Worm (Caenorhabditis elegans): Measurements from ENCODE around the gene Y43F8B.20.

DNA sequence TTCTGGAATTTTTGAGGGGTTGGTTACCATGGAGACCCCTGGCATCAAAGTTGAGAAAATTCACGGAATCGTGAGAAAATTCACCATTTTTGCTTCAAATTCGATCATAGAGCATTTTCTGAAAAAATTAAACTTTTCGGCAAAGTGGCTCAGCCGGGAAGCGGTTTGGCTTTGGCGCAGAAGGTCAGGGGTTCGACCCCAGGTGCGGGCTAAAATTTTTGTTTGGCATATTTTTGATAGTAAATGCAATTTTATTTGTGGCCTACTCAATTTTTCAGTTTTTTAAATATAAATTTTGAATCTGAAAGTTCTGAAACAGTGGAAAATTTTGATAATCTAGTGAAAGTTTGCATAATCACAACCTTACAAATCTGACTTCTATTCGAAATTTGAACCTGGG is 49.5 kb upstream of the Y43F8B.20 start:
- TF ChIP-seq unc-62 (GFP tag; optimal IDR thresholded peaks at IDR 0.05) (no peak), fkh-10 (GFP tag; optimal IDR thresholded peaks at IDR 0.05) (no peak)

Measured in whole organism, L1 larva.